Worm (Caenorhabditis elegans): ENCODE data around the gene rabr-1.

The rabr-1 gene

DNA sequence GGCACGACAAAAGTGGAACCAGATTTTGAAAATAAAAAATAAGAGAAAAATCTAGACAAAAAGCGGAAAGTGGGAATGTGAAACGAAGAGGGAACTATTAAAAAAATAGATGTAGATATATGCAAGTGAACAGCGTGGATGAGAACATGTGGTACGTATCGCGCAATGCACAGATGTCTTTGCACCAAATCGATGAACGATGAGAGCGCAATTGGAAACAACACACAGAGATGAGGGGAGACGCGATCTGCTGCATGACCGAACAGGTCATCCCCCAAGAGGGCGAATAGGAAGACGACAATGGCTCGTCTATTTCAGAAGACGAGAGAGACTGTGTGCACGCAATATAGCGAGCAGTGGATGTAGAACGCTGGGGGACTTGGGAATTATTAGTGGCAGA, 43.3 kb upstream of the rabr-1 start:
- TF ChIP-seq hmg-1.2 (GFP tag; IDR thresholded peaks at IDR 0.05) = no peak
- no peak for TF ChIP-seq ztf-26 (tag; optimal IDR thresholded peaks at IDR 0.05)
- no peak for TF ChIP-seq zim-3 (tag; optimal IDR thresholded peaks at IDR 0.05)
- TF ChIP-seq nfya-1 (tag; optimal IDR thresholded peaks at IDR 0.05; ENCODE audit: borderline replicate concordance, insufficient read depth) = no peak
- no peak for TF ChIP-seq F49E8.2 (tag; optimal IDR thresholded peaks at IDR 0.05; ENCODE audit: insufficient read depth)
- no peak for TF ChIP-seq Y95B8A.8 (GFP tag; IDR thresholded peaks at IDR 0.05)
- no peak for TF ChIP-seq nfya-2 (GFP tag; IDR thresholded peaks at IDR 0.05)
- TF ChIP-seq ama-1 (optimal IDR thresholded peaks at IDR 0.05) = no peak
- no peak for TF ChIP-seq ama-1 (GFP tag; optimal IDR thresholded peaks at IDR 0.05)
- no peak for TF ChIP-seq F22D6.2 (tag; optimal IDR thresholded peaks at IDR 0.05)
- no peak for TF ChIP-seq tlf-1 (GFP tag; optimal IDR thresholded peaks at IDR 0.05)
- no peak for TF ChIP-seq tbx-9 (tag; optimal IDR thresholded peaks at IDR 0.05; ENCODE audit: borderline replicate concordance)
- TF ChIP-seq egl-18 (GFP tag; IDR thresholded peaks at IDR 0.05) = no peak
- TF ChIP-seq F33H1.4 (GFP tag; IDR thresholded peaks at IDR 0.05) = no peak
- no peak for TF ChIP-seq lin-26 (GFP tag; IDR thresholded peaks at IDR 0.05)
- TF ChIP-seq pbrm-1 (GFP tag; IDR thresholded peaks at IDR 0.05) = no peak
- no peak for TF ChIP-seq dpff-1 (tag; optimal IDR thresholded peaks at IDR 0.05)
- no peak for TF ChIP-seq lir-1 (GFP tag; conservative IDR thresholded peaks at IDR 0.05)

DNA sequence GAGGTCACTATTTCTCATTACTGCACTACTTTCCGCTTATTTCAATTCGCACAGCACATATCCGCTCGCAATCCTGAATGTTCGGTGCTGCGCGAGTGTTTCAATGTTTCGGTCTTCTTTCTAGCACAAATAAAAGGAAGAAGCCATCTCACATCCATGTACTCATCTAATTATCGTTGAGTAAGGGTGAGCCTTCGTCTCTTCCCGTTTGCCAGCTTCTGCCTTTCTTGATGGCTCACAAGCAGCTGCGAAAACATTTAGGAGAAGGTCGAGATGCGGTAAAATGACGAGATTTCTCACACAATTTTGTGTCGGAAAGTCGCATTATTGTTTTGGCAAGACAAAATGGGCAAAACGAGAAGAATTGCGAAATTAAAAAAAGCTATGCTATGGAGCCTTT, 41.1 kb upstream of the rabr-1 start:
- TF ChIP-seq cebp-1 (GFP tag; IDR thresholded peaks at IDR 0.05) (no peak), cebp-1 (tag; optimal IDR thresholded peaks at IDR 0.05) (peak; percentile 10), tbx-9 (tag; optimal IDR thresholded peaks at IDR 0.05; ENCODE audit: borderline replicate concordance) (no peak)

DNA sequence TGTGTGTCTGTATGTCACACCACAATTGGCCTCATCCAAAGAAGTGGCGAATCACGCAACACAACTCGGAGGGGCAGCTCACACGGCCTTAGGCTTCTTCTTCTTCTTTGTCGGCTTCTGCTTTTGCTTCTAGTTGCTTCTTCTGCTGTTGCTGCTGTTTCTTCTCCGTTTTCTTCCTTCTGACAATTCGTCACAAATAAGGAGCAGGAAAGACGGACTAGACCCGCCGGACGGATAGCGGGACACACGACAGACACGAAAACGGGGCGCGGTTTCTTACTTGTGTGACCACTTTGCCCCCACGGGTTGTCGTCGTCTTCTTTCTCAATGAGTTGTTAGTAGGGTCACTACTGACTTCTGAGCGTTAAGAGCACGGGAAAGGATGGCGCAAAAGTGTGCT, 39.8 kb upstream of the rabr-1 start:
- TF ChIP-seq T26A5.8 (tag; optimal IDR thresholded peaks at IDR 0.05) (no peak), Y79H2A.3 (GFP tag; conservative IDR thresholded peaks at IDR 0.05) (no peak), Y53G8AR.9 (GFP tag; conservative IDR thresholded peaks at IDR 0.05) (no peak), tlf-1 (GFP tag; optimal IDR thresholded peaks at IDR 0.05) (no peak), K12H6.12 (tag; optimal IDR thresholded peaks at IDR 0.05) (peak; percentile 0), mel-28 (tag; optimal IDR thresholded peaks at IDR 0.05; ENCODE audit: borderline replicate concordance) (no peak)

DNA sequence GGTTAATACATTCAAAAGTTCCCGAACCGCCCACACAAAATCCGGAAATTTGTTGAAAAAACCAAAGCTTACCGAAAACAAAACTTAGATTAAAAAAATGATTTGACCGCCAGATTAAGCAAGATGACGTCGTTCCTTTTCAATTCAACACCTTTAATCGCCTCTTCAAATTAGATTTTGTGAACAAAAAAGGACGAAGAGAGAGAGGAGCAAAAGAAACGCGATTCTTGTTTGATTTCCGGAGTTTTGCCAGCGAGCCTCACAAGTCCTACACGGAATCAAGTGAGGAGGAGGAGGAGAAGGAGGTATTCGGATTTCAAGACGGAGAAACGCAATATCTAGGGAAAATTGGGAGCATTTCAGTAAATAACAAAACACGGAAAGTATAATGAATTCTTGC, 38.5 kb upstream of the rabr-1 start:
- TF ChIP-seq lin-35 (GFP tag; optimal IDR thresholded peaks at IDR 0.05) (no peak), sdz-38 (tag; optimal IDR thresholded peaks at IDR 0.05) (no peak), snpc-1.1 (tag; optimal IDR thresholded peaks at IDR 0.05; ENCODE audit: insufficient read depth) (no peak), nfya-2 (GFP tag; IDR thresholded peaks at IDR 0.05) (no peak), chd-7 (tag; optimal IDR thresholded peaks at IDR 0.05) (no peak)

DNA sequence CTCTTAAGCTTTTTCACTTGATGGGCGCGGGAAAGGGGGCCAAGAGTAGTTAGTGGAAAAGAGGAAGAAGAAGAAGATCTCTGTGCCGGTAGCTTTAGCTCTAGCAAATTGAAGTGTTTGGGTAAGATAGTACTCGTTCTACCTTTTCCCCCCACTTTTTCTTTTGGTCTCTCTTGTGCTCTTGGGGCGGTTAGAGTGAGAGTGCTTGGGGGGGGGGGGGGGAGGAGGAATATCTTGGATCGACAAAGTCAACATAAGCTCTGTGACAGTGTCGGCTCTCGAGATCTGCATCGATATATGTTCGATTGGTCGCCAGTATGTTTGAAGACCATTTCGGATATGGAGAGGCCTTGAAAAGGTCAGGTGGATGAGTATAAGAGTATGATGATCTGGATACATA, 36.2 kb upstream of the rabr-1 start, which contains the start of gene fox-1:
fox-1 (minus strand) TSS at position 101 of the 400 bp plus-strand sequence.
- no peak for TF ChIP-seq tlf-1 (GFP tag; optimal IDR thresholded peaks at IDR 0.05)
- TF ChIP-seq ama-1 (optimal IDR thresholded peaks at IDR 0.05) = no peak
- TF ChIP-seq ama-1 (GFP tag; optimal IDR thresholded peaks at IDR 0.05) = no peak
- TF ChIP-seq lir-1 (GFP tag; conservative IDR thresholded peaks at IDR 0.05) = no peak
- TF ChIP-seq nhr-27 (tag; optimal IDR thresholded peaks at IDR 0.05) = no peak
- no peak for TF ChIP-seq aptf-3 (GFP tag; IDR thresholded peaks at IDR 0.05)
- TF ChIP-seq mel-28 (tag; optimal IDR thresholded peaks at IDR 0.05; ENCODE audit: borderline replicate concordance) = no peak
- no peak for TF ChIP-seq madf-10 (tag; optimal IDR thresholded peaks at IDR 0.05)
- no peak for TF ChIP-seq gei-17 (GFP tag; optimal IDR thresholded peaks at IDR 0.05)
- no peak for TF ChIP-seq sptf-2 (GFP tag; optimal IDR thresholded peaks at IDR 0.05)
- TF ChIP-seq sea-2 (GFP tag; IDR thresholded peaks at IDR 0.05) = no peak
- TF ChIP-seq F57A8.1 (GFP tag; optimal IDR thresholded peaks at IDR 0.05) = no peak
- TF ChIP-seq mes-4 (tag; optimal IDR thresholded peaks at IDR 0.05) = no peak
- no peak for TF ChIP-seq ekl-4 (GFP tag; IDR thresholded peaks at IDR 0.05)
- no peak for TF ChIP-seq F52B5.7 (tag; optimal IDR thresholded peaks at IDR 0.05)
- no peak for TF ChIP-seq snpc-3.4 (tag; optimal IDR thresholded peaks at IDR 0.05)

Data from whole organism, young adult.